Worm (Caenorhabditis elegans): ENCODE results near the gene fbxa-182.

DNA sequence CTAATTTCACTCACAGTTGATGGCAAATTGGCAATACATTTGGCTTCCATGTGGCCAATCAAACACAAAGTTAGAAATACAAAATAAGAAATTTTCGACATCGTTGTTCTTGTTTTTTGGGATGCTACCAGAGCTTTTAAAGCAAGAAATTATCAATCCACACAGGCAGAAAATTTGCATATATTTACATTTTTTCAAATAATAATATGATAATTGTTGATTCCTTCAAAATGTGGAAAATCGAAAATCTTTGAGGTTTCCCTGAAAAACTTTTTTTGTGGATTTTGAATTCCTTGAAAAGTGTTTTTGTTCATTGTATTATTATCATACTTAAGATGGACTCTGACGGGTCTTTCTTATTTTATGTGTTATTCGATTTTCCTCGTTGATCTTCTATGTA, 21.7 kb downstream of the fbxa-182 start, which contains the start of gene F16G10.10:
- no peak for TF ChIP-seq lin-13 (GFP tag; optimal IDR thresholded peaks at IDR 0.05)
- TF ChIP-seq nhr-237 (tag; optimal IDR thresholded peaks at IDR 0.05), result no peak
- no peak for TF ChIP-seq snpc-4 (tag; optimal IDR thresholded peaks at IDR 0.05)
- no peak for TF ChIP-seq aly-2 (tag; optimal IDR thresholded peaks at IDR 0.05)
- no peak for TF ChIP-seq ama-1 (optimal IDR thresholded peaks at IDR 0.05)
- TF ChIP-seq ceh-82 (tag; optimal IDR thresholded peaks at IDR 0.05), result no peak
- no peak for TF ChIP-seq zag-1 (tag; optimal IDR thresholded peaks at IDR 0.05)
- TF ChIP-seq nhr-129 (tag; optimal IDR thresholded peaks at IDR 0.05), result no peak
- TF ChIP-seq nhr-11 (tag; optimal IDR thresholded peaks at IDR 0.05), result no peak
- no peak for TF ChIP-seq nhr-10 (tag; optimal IDR thresholded peaks at IDR 0.05)
- TF ChIP-seq lin-39 (tag; optimal IDR thresholded peaks at IDR 0.05), result no peak
- no peak for TF ChIP-seq alr-1 (tag; optimal IDR thresholded peaks at IDR 0.05)
- TF ChIP-seq nhr-12 (tag; optimal IDR thresholded peaks at IDR 0.05), result no peak
- no peak for TF ChIP-seq elt-3 (tag; optimal IDR thresholded peaks at IDR 0.05)

All from whole organism, L2 larva.